Fruit fly (Drosophila melanogaster) whole organism, wandering third instar larva: ENCODE measurements around the gene TpnC25D.

Source experiments
- CG32264 ChIP-seq: fragments of 200-800 bp; sonication (Bioruptor generic); optimal IDR thresholded peaks from 2 replicates; lab custom pipeline; 2016; ENCODE audit warnings: missing biosample characterization, missing genetic modification characterization
- Dfd ChIP-seq: fragments of >200 bp; optimal IDR thresholded peaks from 2 replicates; lab custom pipeline; 2017; ENCODE audit warnings: missing biosample characterization, missing genetic modification characterization
- GATAd ChIP-seq: sonication (Bioruptor generic); optimal IDR thresholded peaks from 2 replicates; lab custom pipeline; 2016; ENCODE audit warnings: missing biosample characterization, missing genetic modification characterization
- HLH106 ChIP-seq: fragments of 200-800 bp; optimal IDR thresholded peaks from 3 replicates; lab custom pipeline; 2019; ENCODE audit warnings: missing biosample characterization, mild to moderate bottlenecking, missing genetic modification characterization, moderate library complexity
- Hnf4 ChIP-seq: fragments of 200-800 bp; sonication (Bioruptor generic); optimal IDR thresholded peaks from 2 replicates; lab custom pipeline; 2016; ENCODE audit warnings: missing biosample characterization, mild to moderate bottlenecking, missing genetic modification characterization
- Hr83 ChIP-seq: fragments of 200-300 bp; sonication (Bioruptor generic); optimal IDR thresholded peaks from 2 replicates; lab custom pipeline; 2016; ENCODE audit warnings: missing biosample characterization, mild to moderate bottlenecking, missing genetic modification characterization, moderate library complexity; ENCODE audit not compliant: poor library complexity, severe bottlenecking
- OdsH ChIP-seq: fragments of 200-800 bp; sonication (Bioruptor generic); optimal IDR thresholded peaks from 2 replicates; lab custom pipeline; 2016; ENCODE audit warnings: missing biosample characterization, mild to moderate bottlenecking, missing genetic modification characterization
- Rel ChIP-seq, 2 experiments: fragments of 200-800 bp; sonication (Bioruptor generic) in 1 of 2; optimal IDR thresholded peaks; 2 replicates in 1 of 2; 3 replicates in 1 of 2; lab custom pipeline; 2016 to 2019; ENCODE audit warnings: mild to moderate bottlenecking in 2 of 2, missing biosample characterization in 2 of 2, missing genetic modification characterization in 2 of 2, moderate library complexity in 1 of 2
- Vsx2 ChIP-seq: fragments of 200-300, 225-300 bp; sonication (Bioruptor generic); optimal IDR thresholded peaks from 2 replicates; lab custom pipeline; 2018; ENCODE audit warnings: missing biosample characterization, missing genetic modification characterization; ENCODE audit not compliant: partially characterized antibody
- br ChIP-seq: fragments of 200-800 bp; sonication (Bioruptor generic); optimal IDR thresholded peaks from 2 replicates; lab custom pipeline; 2016; ENCODE audit warnings: missing biosample characterization, missing genetic modification characterization
- dl ChIP-seq, 2 experiments: fragments of 175-275, 200-275 bp in 1 of 2; fragments of 200-275 bp in 1 of 2; sonication (Bioruptor generic); optimal IDR thresholded peaks; lab custom pipeline; 2018; ENCODE audit warnings: mild to moderate bottlenecking in 2 of 2, missing biosample characterization in 2 of 2, missing genetic modification characterization in 2 of 2, moderate library complexity in 2 of 2; ENCODE audit not compliant: partially characterized antibody in 2 of 2, insufficient read depth in 1 of 2
- dmrt93B ChIP-seq: fragments of 200-800 bp; sonication (Bioruptor generic); optimal IDR thresholded peaks from 2 replicates; lab custom pipeline; 2018; ENCODE audit warnings: missing biosample characterization, mild to moderate bottlenecking, missing genetic modification characterization
- foxo ChIP-seq, 2 experiments: fragments of 200-800 bp; sonication (Bioruptor generic); optimal IDR thresholded peaks; 2 replicates in 1 of 2; 3 replicates in 1 of 2; lab custom pipeline; 2016 to 2017; ENCODE audit warnings: missing biosample characterization in 2 of 2, missing genetic modification characterization in 2 of 2
- jim ChIP-seq: fragments of 175-275, 200-325 bp; sonication (Bioruptor generic); optimal IDR thresholded peaks from 2 replicates; lab custom pipeline; 2016; ENCODE audit warnings: missing biosample characterization, mild to moderate bottlenecking, missing genetic modification characterization
- sage ChIP-seq: fragments of 200-800 bp; sonication (Bioruptor generic); optimal IDR thresholded peaks from 2 replicates; lab custom pipeline; 2016; ENCODE audit warnings: missing biosample characterization, mild to moderate bottlenecking, missing genetic modification characterization
- tai ChIP-seq: sonication (Bioruptor generic); optimal IDR thresholded peaks from 2 replicates; lab custom pipeline; 2016; ENCODE audit warnings: missing biosample characterization, missing genetic modification characterization

The TpnC25D gene

DNA sequence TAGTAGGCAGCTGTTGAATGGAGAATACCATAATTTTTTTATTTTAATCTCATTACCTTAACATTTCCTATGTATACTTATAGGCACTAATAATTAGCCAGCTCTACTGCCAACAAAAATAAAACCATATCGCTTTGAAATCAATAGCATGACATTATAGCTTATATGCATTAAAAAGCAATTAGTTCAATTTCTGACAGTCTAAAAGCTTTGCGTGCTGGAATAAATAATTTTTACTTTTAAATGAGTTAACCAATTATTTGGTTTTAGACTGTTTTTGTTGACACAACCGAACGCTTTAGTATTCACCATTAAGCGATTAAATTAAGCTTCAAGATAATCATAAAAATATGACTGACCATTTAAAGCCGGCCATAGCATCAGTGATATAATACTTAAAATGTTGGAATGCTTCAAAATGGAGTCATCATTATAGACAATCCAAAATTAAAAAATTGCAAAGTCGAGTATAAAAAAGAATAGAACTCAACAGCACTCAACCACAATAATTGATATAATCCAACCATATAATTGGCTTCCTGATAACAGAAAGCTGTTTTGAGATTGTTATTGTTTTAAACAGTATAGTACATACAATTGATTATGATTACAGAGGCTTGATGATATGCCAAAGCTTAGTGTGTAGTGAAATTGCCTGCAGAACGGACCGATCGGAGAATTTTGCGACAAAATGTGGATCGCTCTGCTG is 47.0 kb downstream of the TpnC25D start, which contains the start of gene Cyp4ac1:
Gene Cyp4ac1 (plus strand): TSS at position 659 of the 709 bp plus-strand sequence.
- no peak for TF ChIP-seq OdsH (GFP tag; lab: Kevin White, UChicago)
- no peak for TF ChIP-seq jim
- peak; percentile 37 for TF ChIP-seq Vsx2 (GFP tag; lab: Kevin White, UChicago)
- TF ChIP-seq dl (GFP tag; optimal IDR thresholded peaks at IDR 0.05; lab: Kevin White, UChicago; ENCODE audit: insufficient read depth in 1 of 2, partially characterized antibody in 2 of 2): no peak

DNA sequence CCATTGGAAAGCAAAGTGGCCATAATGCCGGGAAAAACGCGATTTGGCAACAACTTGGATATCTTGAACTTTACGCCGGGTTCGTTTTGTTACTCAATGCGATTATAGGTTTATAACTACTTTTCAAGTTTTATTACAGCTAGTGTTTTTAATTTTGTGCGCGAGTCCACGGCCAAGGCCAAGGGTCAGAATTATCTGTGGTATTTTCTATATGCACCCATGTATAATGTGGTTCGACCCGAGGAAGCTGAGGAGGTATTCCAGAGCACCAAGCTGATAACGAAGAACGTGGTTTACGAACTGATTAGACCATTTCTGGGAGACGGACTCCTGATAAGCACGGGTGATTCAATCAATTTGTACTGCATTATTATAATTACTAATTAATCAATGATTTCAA is 47.7 kb downstream of the TpnC25D start:
- no peak for TF ChIP-seq dmrt93B
- no peak for TF ChIP-seq Dfd (GFP tag; lab: Kevin White, UChicago)
- no peak for TF ChIP-seq Vsx2 (GFP tag; lab: Kevin White, UChicago)
- TF ChIP-seq tai (GFP tag; lab: Kevin White, UChicago): no peak

- no peak for TF ChIP-seq dmrt93B
- TF ChIP-seq GATAd (GFP tag; lab: Kevin White, UChicago): no peak
- TF ChIP-seq foxo (GFP tag; optimal IDR thresholded peaks at IDR 0.05; lab: Kevin White, UChicago): no peak
- TF ChIP-seq Rel (GFP tag; optimal IDR thresholded peaks at IDR 0.05; lab: Kevin White, UChicago): no peak
- TF ChIP-seq Rel (tag; optimal IDR thresholded peaks at IDR 0.05; lab: Kevin White, UChicago): no peak
- no peak for TF ChIP-seq HLH106 (tag; lab: Kevin White, UChicago)
- TF ChIP-seq Hr83 (GFP tag; lab: Kevin White, UChicago): no peak
- TF ChIP-seq br: no peak
- TF ChIP-seq CG32264: no peak
- no peak for TF ChIP-seq Vsx2 (GFP tag; lab: Kevin White, UChicago)
- TF ChIP-seq Hnf4: no peak
These were observed 49.6 kb downstream of the TpnC25D start, which contains the start of gene Cyp4ac2 for dm6 chr2L:5266092-5266491. Cyp4ac2 (plus strand) TSS chr2L:5266392.

- no peak for TF ChIP-seq sage (GFP tag; lab: Kevin White, UChicago)
These were observed 51.7 kb downstream of the TpnC25D start, which contains the start of gene Cyp4ac3 for dm6 chr2L:5268198-5268597. Cyp4ac3 (plus strand) TSS chr2L:5268498.
